Fruit fly (Drosophila melanogaster): ENCODE data around the gene ppk28.

Gene ppk28

dm6 chrX:16764955-16765354 is 40.9 kb upstream of the ppk28 start (continued):
- TF ChIP-seq gt (GFP tag; IDR thresholded peaks at IDR 0.05) (no peak), CG17328 (GFP tag; IDR thresholded peaks at IDR 0.05) (no peak), dysf (GFP tag; IDR thresholded peaks at IDR 0.05) (peak; percentile 26; the same call in 1 of the 3 replicates), CG3838 (GFP tag; optimal IDR thresholded peaks at IDR 0.05) (no peak), Ptx1 (GFP tag; IDR thresholded peaks at IDR 0.05) (0 out of 2 replicates have a peak, but pooled peaks have one; percentile 38), Vsx1 (GFP tag; optimal IDR thresholded peaks at IDR 0.05) (no peak), vnd (GFP tag; IDR thresholded peaks at IDR 0.05; ENCODE audit: partially characterized antibody) (no peak), CG11093 (GFP tag; IDR thresholded peaks at IDR 0.05) (no peak), CG10565 (GFP tag; optimal IDR thresholded peaks at IDR 0.05) (no peak), CG7786 (GFP tag; optimal IDR thresholded peaks at IDR 0.05) (no peak), Max (GFP tag; optimal IDR thresholded peaks at IDR 0.05) (no peak), rib (GFP tag; IDR thresholded peaks at IDR 0.05) (no peak), Tbp (GFP tag; optimal IDR thresholded peaks at IDR 0.05) (no peak), CG6683 (GFP tag; optimal IDR thresholded peaks at IDR 0.05) (no peak), CG11085 (GFP tag; IDR thresholded peaks at IDR 0.05) (no peak), fd96Cb (tag; optimal IDR thresholded peaks at IDR 0.05) (no peak), sima (GFP tag; optimal IDR thresholded peaks at IDR 0.05) (no peak), E2f2 (GFP tag; IDR thresholded peaks at IDR 0.05) (no peak), Ets65A (GFP tag) (peak; percentile 60), Trl (optimal IDR thresholded peaks at IDR 0.05) (no peak), Trl (GFP tag; optimal IDR thresholded peaks at IDR 0.05) (no peak), NK7.1 (GFP tag; optimal IDR thresholded peaks at IDR 0.05) (no peak), Hr51 (GFP tag; optimal IDR thresholded peaks at IDR 0.05) (no peak), sqz (GFP tag; optimal IDR thresholded peaks at IDR 0.05) (no peak), jigr1 (GFP tag; IDR thresholded peaks at IDR 0.05) (no peak), run (tag; optimal IDR thresholded peaks at IDR 0.05) (no peak), Drgx (GFP tag; IDR thresholded peaks at IDR 0.05) (peak; percentile 32; the same call in 1 of the 2 replicates), Xrp1 (GFP tag; IDR thresholded peaks at IDR 0.05) (no peak), CG10979 (tag; optimal IDR thresholded peaks at IDR 0.05) (no peak), CG10431 (GFP tag; optimal IDR thresholded peaks at IDR 0.05) (no peak), Sry-β (GFP tag; optimal IDR thresholded peaks at IDR 0.05) (no peak), Lim3 (GFP tag; IDR thresholded peaks at IDR 0.05) (no peak), CG2712 (tag; optimal IDR thresholded peaks at IDR 0.05) (peak; percentile 15), BtbVII (GFP tag; optimal IDR thresholded peaks at IDR 0.05) (no peak), pzg (GFP tag; optimal IDR thresholded peaks at IDR 0.05) (no peak), CG17385 (GFP tag; optimal IDR thresholded peaks at IDR 0.05) (no peak), hbn (GFP tag; IDR thresholded peaks at IDR 0.05; ENCODE audit: partially characterized antibody) (no peak), CG11398 (GFP tag; optimal IDR thresholded peaks at IDR 0.05) (no peak), phol (tag; optimal IDR thresholded peaks at IDR 0.05) (no peak), Atf-2 (GFP tag; optimal IDR thresholded peaks at IDR 0.05) (no peak), p53 (GFP tag; optimal IDR thresholded peaks at IDR 0.05) (no peak), HLH3B (GFP tag; IDR thresholded peaks at IDR 0.05) (no peak), Chrac-16 (GFP tag; optimal IDR thresholded peaks at IDR 0.05) (no peak), CG15696 (tag; optimal IDR thresholded peaks at IDR 0.05) (no peak), otp (GFP tag; IDR thresholded peaks at IDR 0.05) (no peak), Med (GFP tag) (peak; percentile 80), Hr39 (optimal IDR thresholded peaks at IDR 0.05) (no peak), CG2120 (GFP tag; optimal IDR thresholded peaks at IDR 0.05) (no peak), hb (GFP tag; IDR thresholded peaks at IDR 0.05; ENCODE audit: partially characterized antibody) (no peak), btn (GFP tag; optimal IDR thresholded peaks at IDR 0.05) (no peak), Optix (GFP tag; IDR thresholded peaks at IDR 0.05) (no peak), sens (GFP tag) (peak; percentile 76), Dfd (GFP tag; optimal IDR thresholded peaks at IDR 0.05) (no peak), tup (GFP tag; optimal IDR thresholded peaks at IDR 0.05) (no peak)

Measured in whole organism, embryonic.